Worm (Caenorhabditis elegans): ENCODE data around the gene T14G8.6.
A peak's percentile ranks its signal among the peaks of the same experiment; 100 is the strongest.

The T14G8.6 gene

DNA sequence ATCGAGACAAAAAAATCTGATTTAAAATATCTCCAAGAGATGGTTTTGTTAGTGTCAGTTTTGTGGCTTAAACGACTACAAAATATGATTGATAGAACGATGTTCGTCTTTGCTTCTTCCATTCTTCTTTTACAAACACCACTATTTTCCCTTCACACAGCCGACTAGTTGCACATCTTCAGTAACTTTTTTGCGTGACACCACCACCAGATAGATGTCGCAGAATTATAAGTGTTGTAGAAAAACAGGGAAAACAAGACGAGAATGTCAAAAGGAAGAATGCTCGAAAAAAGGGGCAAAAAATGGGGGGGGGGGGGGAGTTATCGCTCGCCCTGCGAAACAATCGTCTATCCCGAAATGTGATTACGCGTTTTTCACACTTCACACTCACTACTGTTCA lies 35.9 kb downstream of the T14G8.6 start:
- TF ChIP-seq F16B12.6 (tag; optimal IDR thresholded peaks at IDR 0.05), result no peak
- no peak for TF ChIP-seq efl-1 (optimal IDR thresholded peaks at IDR 0.05)
- peak in 1 of 2 experiments; percentile 58 for TF ChIP-seq efl-1 (GFP tag; optimal IDR thresholded peaks at IDR 0.05 in 1 of 2)

DNA sequence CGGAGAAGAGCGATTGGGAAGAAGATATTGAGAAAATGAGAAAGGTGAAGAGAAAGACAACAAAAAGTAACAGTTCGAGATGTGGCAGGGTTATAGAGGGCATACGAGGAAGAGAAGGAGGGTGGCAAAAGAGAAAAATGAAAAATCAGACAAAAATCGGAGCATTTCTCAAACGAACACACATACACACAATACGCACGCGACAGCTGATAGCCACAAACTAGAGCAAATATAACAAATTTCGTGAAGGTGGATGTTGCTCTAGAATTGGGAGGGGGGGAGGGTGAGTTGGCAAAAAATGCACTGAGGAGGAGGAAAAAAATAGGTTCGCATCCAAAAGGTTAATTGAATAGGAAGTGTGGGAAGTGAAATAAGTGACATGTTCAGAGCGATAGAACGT lies 37.5 kb downstream of the T14G8.6 start:
- TF ChIP-seq efl-1 (optimal IDR thresholded peaks at IDR 0.05) (no peak), efl-1 (GFP tag; optimal IDR thresholded peaks at IDR 0.05 in 1 of 2) (peak in 1 of 2 experiments; percentile 92), Y116A8C.19 (tag; optimal IDR thresholded peaks at IDR 0.05; ENCODE audit: borderline replicate concordance) (no peak)

DNA sequence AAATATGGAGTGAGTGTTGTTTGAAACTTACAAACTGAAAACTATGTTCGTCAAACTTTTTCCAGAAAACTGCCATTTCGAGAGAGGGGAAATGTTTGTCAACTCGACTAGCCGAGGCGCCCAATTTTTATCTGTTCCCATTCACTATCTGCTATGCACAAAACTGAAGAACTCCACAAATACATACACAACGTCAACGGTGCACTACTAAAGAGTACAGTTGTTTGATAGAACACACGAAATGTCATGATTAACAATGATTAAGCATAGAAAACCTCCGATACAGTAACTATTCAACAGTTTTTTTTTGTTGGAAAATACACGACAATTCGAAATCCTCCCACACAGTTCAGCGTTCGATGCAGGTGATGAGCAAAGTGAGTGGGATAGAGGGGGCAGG lies 43.1 kb downstream of the T14G8.6 start:
- TF ChIP-seq fkh-8 (tag; optimal IDR thresholded peaks at IDR 0.05) (no peak), skn-1 (tag; optimal IDR thresholded peaks at IDR 0.05) (no peak), sup-37 (GFP tag; optimal IDR thresholded peaks at IDR 0.05) (no peak), alr-1 (tag; optimal IDR thresholded peaks at IDR 0.05; ENCODE audit: borderline replicate concordance) (no peak), lin-15B (tag; optimal IDR thresholded peaks at IDR 0.05) (no peak), nhr-77 (tag; optimal IDR thresholded peaks at IDR 0.05) (no peak), nhr-85 (tag) (no peak), nhr-28 (tag; optimal IDR thresholded peaks at IDR 0.05) (no peak), nhr-76 (tag; optimal IDR thresholded peaks at IDR 0.05) (no peak), tbx-2 (tag; optimal IDR thresholded peaks at IDR 0.05) (no peak), blmp-1 (tag; optimal IDR thresholded peaks at IDR 0.05) (no peak), pag-3 (tag; optimal IDR thresholded peaks at IDR 0.05; ENCODE audit: borderline replicate concordance, insufficient read depth) (no peak), isw-1 (GFP tag; IDR thresholded peaks at IDR 0.05) (no peak), pax-3 (tag; optimal IDR thresholded peaks at IDR 0.05) (no peak), lin-39 (tag; optimal IDR thresholded peaks at IDR 0.05) (no peak), ceh-63 (GFP tag; optimal IDR thresholded peaks at IDR 0.05) (no peak)

DNA sequence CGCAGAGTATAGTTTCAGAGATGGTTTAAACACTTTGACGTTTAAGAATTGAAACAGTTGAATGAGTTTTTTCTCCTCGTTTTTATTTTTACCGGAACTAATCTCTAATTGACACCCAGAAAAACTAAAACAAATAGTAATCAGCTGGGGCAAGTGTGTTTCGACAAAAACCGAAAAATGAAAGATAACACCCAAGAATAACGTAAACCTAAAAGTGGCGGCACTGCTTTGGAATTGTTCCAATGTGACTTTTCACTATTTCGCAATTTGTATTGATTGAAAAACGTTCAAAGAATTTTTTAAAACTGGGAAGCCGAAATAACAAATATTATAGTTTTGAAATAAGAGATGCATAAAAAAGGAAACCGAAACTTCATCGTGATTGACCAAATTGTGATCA lies 43.9 kb downstream of the T14G8.6 start:
- TF ChIP-seq grh-1 (GFP tag; IDR thresholded peaks at IDR 0.05) (no peak), mep-1 (tag; optimal IDR thresholded peaks at IDR 0.05) (no peak), blmp-1 (tag; optimal IDR thresholded peaks at IDR 0.05) (no peak), rnt-1 (tag; optimal IDR thresholded peaks at IDR 0.05) (no peak), irx-1 (tag; optimal IDR thresholded peaks at IDR 0.05) (no peak), ceh-82 (tag; optimal IDR thresholded peaks at IDR 0.05) (no peak)

DNA sequence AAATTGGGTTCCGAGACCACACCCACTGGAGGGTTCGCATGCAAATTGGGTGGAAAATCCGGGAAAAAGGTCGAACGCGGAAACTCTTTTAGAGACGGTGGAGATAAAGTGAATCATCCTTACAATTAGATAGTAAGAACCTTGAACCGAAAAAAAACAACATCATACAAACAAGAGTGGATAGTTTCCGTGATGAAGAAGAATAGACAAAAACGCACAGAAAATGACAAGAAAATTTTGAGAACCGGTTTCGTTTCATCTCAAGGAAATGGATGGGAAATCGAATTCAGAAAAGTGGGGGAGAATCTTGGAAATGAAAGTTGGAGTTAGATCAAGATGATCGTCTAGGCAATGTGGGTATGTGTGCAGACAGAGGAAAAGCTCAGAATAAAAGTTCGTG lies 47.3 kb downstream of the T14G8.6 start:
- no peak for TF ChIP-seq sup-37 (GFP tag; optimal IDR thresholded peaks at IDR 0.05)
- TF ChIP-seq hlh-4 (tag; optimal IDR thresholded peaks at IDR 0.05), result no peak
- peak; percentile 56 for TF ChIP-seq lin-14 (GFP tag; optimal IDR thresholded peaks at IDR 0.05)
- TF ChIP-seq dpl-1 (GFP tag; optimal IDR thresholded peaks at IDR 0.05), result no peak
- peak in 2 of 6 experiments; percentile 4 to 52 for TF ChIP-seq elt-3 (tag; optimal IDR thresholded peaks at IDR 0.05)
- TF ChIP-seq pqm-1 (tag; optimal IDR thresholded peaks at IDR 0.05), result no peak
- no peak for TF ChIP-seq efl-1 (optimal IDR thresholded peaks at IDR 0.05)
- no peak for TF ChIP-seq efl-1 (GFP tag; optimal IDR thresholded peaks at IDR 0.05 in 1 of 2)
- TF ChIP-seq fkh-10 (GFP tag; optimal IDR thresholded peaks at IDR 0.05), result no peak
- no peak for TF ChIP-seq ceh-63 (GFP tag; optimal IDR thresholded peaks at IDR 0.05)
- no peak for TF ChIP-seq ama-1 (optimal IDR thresholded peaks at IDR 0.05)
- TF ChIP-seq lsy-2 (tag; optimal IDR thresholded peaks at IDR 0.05), result no peak
- no peak for TF ChIP-seq nhr-11 (tag; optimal IDR thresholded peaks at IDR 0.05)
- peak; percentile 74 for TF ChIP-seq blmp-1 (tag; optimal IDR thresholded peaks at IDR 0.05)
- no peak for TF ChIP-seq vab-15 (tag; optimal IDR thresholded peaks at IDR 0.05)
- peak; percentile 14 for TF ChIP-seq nhr-20 (tag; optimal IDR thresholded peaks at IDR 0.05)
- no peak for TF ChIP-seq mdl-1 (tag; optimal IDR thresholded peaks at IDR 0.05)
- no peak for TF ChIP-seq ztf-4 (tag; optimal IDR thresholded peaks at IDR 0.05)
- no peak for TF ChIP-seq zip-4 (GFP tag; optimal IDR thresholded peaks at IDR 0.05)
- no peak for TF ChIP-seq unc-86 (tag; optimal IDR thresholded peaks at IDR 0.05)
- TF ChIP-seq sptf-1 (tag; optimal IDR thresholded peaks at IDR 0.05), result no peak
- TF ChIP-seq unc-62 (GFP tag; optimal IDR thresholded peaks at IDR 0.05), result no peak
- peak; percentile 60 for TF ChIP-seq grh-1 (GFP tag; IDR thresholded peaks at IDR 0.05)
- TF ChIP-seq lin-35 (GFP tag; optimal IDR thresholded peaks at IDR 0.05), result no peak
- peak; percentile 1 for TF ChIP-seq rnt-1 (tag; optimal IDR thresholded peaks at IDR 0.05)
- no peak for TF ChIP-seq snpc-4 (tag; optimal IDR thresholded peaks at IDR 0.05)
- TF ChIP-seq mef-2 (tag; optimal IDR thresholded peaks at IDR 0.05), result no peak
- TF ChIP-seq nhr-85 (tag), result peak; percentile 71

Data from whole organism, L1 larva.